Worm (Caenorhabditis elegans) whole organism, L4 larva: ENCODE measurements around the gene ZK856.14.

Experiments
- T20F7.1 ChIP-seq: fragments of 200-800 bp; sonication (Bioruptor generic); optimal IDR thresholded peaks from 2 replicates; lab custom pipeline; 2018; ENCODE audit warnings: mild to moderate bottlenecking, missing genetic modification characterization, missing compliant biosample characterization
- ZK546.5 ChIP-seq, 2 experiments: sonication (generic microtip); optimal IDR thresholded peaks; 2 replicates each; lab custom pipeline; 2017; ENCODE audit warnings: missing biosample characterization in 2 of 2, missing genetic modification characterization in 2 of 2
- aly-2 ChIP-seq: sonication (generic microtip); optimal IDR thresholded peaks from 2 replicates; lab custom pipeline; 2018; ENCODE audit warnings: missing biosample characterization, missing genetic modification characterization
- ces-1 ChIP-seq: fragments of 150-350 bp; sonication (generic microtip); optimal IDR thresholded peaks from 4 replicates; lab custom pipeline; 2014; ENCODE audit warnings: missing biosample characterization, missing genetic modification reagents, missing genetic modification characterization
- ctbp-1 ChIP-seq: fragments of 200-800 bp; sonication (Bioruptor generic); IDR thresholded peaks from 2 replicates; pipeline ENCODE4 v1.3.6; 2022; ENCODE audit warnings: missing genetic modification reagents, missing genetic modification characterization, missing compliant biosample characterization
- jun-1 ChIP-seq: fragments of 150-350 bp; optimal IDR thresholded peaks from 2 replicates; lab custom pipeline; 2014; ENCODE audit warnings: missing biosample characterization, missing genetic modification reagents, missing genetic modification characterization
- lir-3 ChIP-seq: sonication (generic microtip); optimal IDR thresholded peaks from 2 replicates; lab custom pipeline; 2016; ENCODE audit warnings: mild to moderate bottlenecking, missing genetic modification characterization, missing compliant biosample characterization
- mep-1 ChIP-seq: fragments of 150-350 bp; sonication (generic microtip); optimal IDR thresholded peaks from 3 replicates; lab custom pipeline; 2014; ENCODE audit warnings: missing biosample characterization, missing genetic modification characterization
- nhr-11 ChIP-seq: fragments of 150-350 bp; optimal IDR thresholded peaks from 2 replicates; lab custom pipeline; 2014; ENCODE audit warnings: missing biosample characterization, missing genetic modification characterization
- nhr-25 ChIP-seq: sonication (generic microtip); optimal IDR thresholded peaks from 2 replicates; lab custom pipeline; 2017; ENCODE audit warnings: missing genetic modification characterization, mild to moderate bottlenecking, missing compliant biosample characterization, antibody characterized with exemption, moderate library complexity, borderline replicate concordance; ENCODE audit not compliant: insufficient read depth
- nhr-41 ChIP-seq: fragments of 200-800 bp; sonication (Bioruptor generic); IDR thresholded peaks from 2 replicates; pipeline ENCODE4 v1.3.6; 2022; ENCODE audit warnings: missing genetic modification reagents, missing genetic modification characterization, missing compliant biosample characterization
- zag-1 ChIP-seq: fragments of 150-350 bp; optimal IDR thresholded peaks from 2 replicates; lab custom pipeline; 2014; ENCODE audit warnings: missing biosample characterization, missing genetic modification characterization

DNA sequence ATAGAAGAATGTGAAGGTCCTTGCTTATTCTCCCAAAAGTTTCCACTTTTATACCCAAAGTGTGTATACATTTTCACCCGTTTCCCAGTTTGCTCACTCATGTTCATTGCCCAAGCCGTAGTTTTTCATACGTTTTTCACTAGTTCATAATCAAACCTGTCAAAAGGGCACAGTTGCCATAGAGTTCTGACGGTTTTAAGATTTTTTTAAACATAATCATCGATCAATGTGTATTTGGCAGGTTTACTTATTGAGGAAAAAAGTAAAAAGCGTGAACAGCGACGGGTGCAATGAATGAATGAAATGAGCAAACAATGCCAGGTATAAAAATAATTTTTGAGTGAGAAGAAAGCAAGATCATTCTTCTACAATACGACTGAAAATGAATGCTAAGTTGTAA lies 4.5 kb downstream of the ZK856.14 start, which contains the start of the genes fipr-5 and fipr-9:
- TF ChIP-seq nhr-11 (tag; lab: Kevin White, UChicago), result no peak
- TF ChIP-seq lir-3, result no peak
- TF ChIP-seq aly-2 (tag; lab: Kevin White, UChicago), result no peak
- TF ChIP-seq ces-1 (GFP tag; lab: Kevin White, UChicago), result no peak
- no peak for TF ChIP-seq jun-1
- TF ChIP-seq nhr-25 (tag; lab: Kevin White, UChicago), result no peak
- no peak for TF ChIP-seq T20F7.1 (GFP tag; lab: Kevin White, UChicago)
- no peak for TF ChIP-seq zag-1 (tag; lab: Kevin White, UChicago)
- TF ChIP-seq ZK546.5 (tag; optimal IDR thresholded peaks at IDR 0.05; lab: Kevin White, UChicago), result no peak
- no peak for TF ChIP-seq ctbp-1 (GFP tag; lab: Robert Waterston, UW)
- TF ChIP-seq mep-1 (tag; lab: Kevin White, UChicago), result no peak
- no peak for TF ChIP-seq nhr-41
